Worm (Caenorhabditis elegans) whole organism, early embryonic: ENCODE data around the gene F42A9.11.

Experiments
- B0310.2 ChIP-seq: sonication (generic microtip); optimal IDR thresholded peaks from 2 replicates; lab custom pipeline; 2016; ENCODE audit warnings: mild to moderate bottlenecking, missing genetic modification characterization, missing compliant biosample characterization
- F13C5.2 ChIP-seq: sonication (generic microtip); optimal IDR thresholded peaks from 2 replicates; lab custom pipeline; 2017; ENCODE audit warnings: mild to moderate bottlenecking, missing genetic modification characterization, inconsistent platforms, missing compliant biosample characterization
- aly-1 ChIP-seq: sonication (generic microtip); optimal IDR thresholded peaks from 2 replicates; lab custom pipeline; 2016; ENCODE audit warnings: missing genetic modification characterization, missing compliant biosample characterization
- ama-1 ChIP-seq: fragments of 150-350 bp; optimal IDR thresholded peaks from 2 replicates; lab custom pipeline; 2014
- ceh-13 ChIP-seq: fragments of 200-800 bp; sonication (Bioruptor generic); optimal IDR thresholded peaks from 2 replicates; lab custom pipeline; 2018; ENCODE audit warnings: mild to moderate bottlenecking, missing genetic modification characterization, missing compliant biosample characterization
- ceh-36 ChIP-seq: sonication (generic microtip); optimal IDR thresholded peaks from 2 replicates; lab custom pipeline; 2016; ENCODE audit warnings: missing genetic modification characterization, inconsistent platforms, missing compliant biosample characterization
- ets-7 ChIP-seq: sonication (generic microtip); optimal IDR thresholded peaks from 2 replicates; lab custom pipeline; 2016; ENCODE audit warnings: missing genotype, missing genetic modification characterization, missing compliant biosample characterization
- flt-1 ChIP-seq: fragments of 200-800 bp; sonication (Bioruptor generic); IDR thresholded peaks from 2 replicates; pipeline ENCODE4 v1.3.6; 2022; ENCODE audit warnings: missing genetic modification characterization, missing compliant biosample characterization
- hmbx-1 ChIP-seq: sonication (generic microtip); optimal IDR thresholded peaks from 2 replicates; lab custom pipeline; 2016; ENCODE audit warnings: mild to moderate bottlenecking, missing genetic modification characterization, missing compliant biosample characterization
- hmg-4 ChIP-seq: fragments of 200-800 bp; sonication (Bioruptor generic); optimal IDR thresholded peaks from 2 replicates; lab custom pipeline; 2018; ENCODE audit warnings: mild to moderate bottlenecking, missing genetic modification characterization, missing compliant biosample characterization
- hnd-1 ChIP-seq: sonication (generic microtip); optimal IDR thresholded peaks from 2 replicates; lab custom pipeline; 2016; ENCODE audit warnings: missing genetic modification characterization, missing compliant biosample characterization
- pes-1 ChIP-seq: fragments of 200-800 bp; sonication (Bioruptor generic); IDR thresholded peaks from 2 replicates; pipeline ENCODE4 v1.3.6; 2022; ENCODE audit warnings: missing genetic modification reagents, missing genetic modification characterization, missing compliant biosample characterization
- scrt-1 ChIP-seq: fragments of 200-800 bp; sonication (Bioruptor generic); IDR thresholded peaks from 2 replicates; pipeline ENCODE4 v1.3.6; 2022; ENCODE audit warnings: missing genetic modification characterization, missing compliant biosample characterization
- sea-1 ChIP-seq: fragments of 200-800 bp; sonication (Bioruptor generic); conservative IDR thresholded peaks from 2 replicates; pipeline ENCODE4 v1.3.6; 2022; ENCODE audit warnings: missing genetic modification characterization, missing compliant biosample characterization
- tbx-11 ChIP-seq: fragments of 200-800 bp; sonication (Bioruptor generic); IDR thresholded peaks from 2 replicates; pipeline ENCODE4 v1.3.6; 2022; ENCODE audit warnings: missing genetic modification characterization, missing compliant biosample characterization
- tbx-37 ChIP-seq: fragments of 200-800 bp; sonication (Bioruptor generic); conservative IDR thresholded peaks from 2 replicates; pipeline ENCODE4 v1.3.6; 2022; ENCODE audit warnings: missing genetic modification reagents, missing genetic modification characterization, missing compliant biosample characterization
- tra-4 ChIP-seq: sonication (generic microtip); optimal IDR thresholded peaks from 2 replicates; lab custom pipeline; 2017; ENCODE audit warnings: missing genetic modification characterization, missing compliant biosample characterization

The F42A9.11 gene

DNA sequence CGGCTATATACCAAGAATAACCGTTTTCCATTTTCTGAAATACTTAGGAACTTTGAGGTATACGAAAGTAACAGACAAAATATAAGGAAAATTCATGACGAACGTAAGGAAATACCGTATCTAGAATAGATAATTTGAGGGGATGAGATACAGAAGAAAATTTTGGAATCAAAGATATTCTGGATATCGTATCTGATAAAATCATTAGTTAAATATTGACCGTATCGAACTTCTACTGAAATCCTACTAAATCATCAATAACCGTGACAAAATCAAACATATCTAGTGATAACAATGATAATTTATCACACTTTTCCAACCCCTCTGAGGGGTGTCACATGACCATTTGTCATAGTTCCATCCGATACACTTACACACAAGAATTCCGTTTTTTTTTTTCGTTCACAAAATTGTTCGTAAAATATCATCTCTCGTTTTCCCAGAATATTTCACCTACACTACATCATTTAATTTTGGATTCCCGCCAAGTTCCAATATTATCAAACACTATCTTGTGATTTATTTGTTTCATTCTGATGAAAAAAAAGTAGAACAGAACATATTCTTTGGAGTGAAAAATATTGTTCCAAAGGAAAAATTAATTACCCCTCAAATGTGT lies 26.6 kb upstream of the F42A9.11 start, which contains the start of gene Y59H11AR.4:
Gene Y59H11AR.4, minus strand, starts transcription at position 51 of the 619 bp plus-strand sequence.
- TF ChIP-seq tra-4 (no peak), sea-1 (GFP tag; lab: Robert Waterston, UW) (no peak), aly-1 (tag; lab: Kevin White, UChicago) (no peak), ama-1 (no peak), flt-1 (GFP tag; lab: Robert Waterston, UW) (no peak), scrt-1 (no peak)

DNA sequence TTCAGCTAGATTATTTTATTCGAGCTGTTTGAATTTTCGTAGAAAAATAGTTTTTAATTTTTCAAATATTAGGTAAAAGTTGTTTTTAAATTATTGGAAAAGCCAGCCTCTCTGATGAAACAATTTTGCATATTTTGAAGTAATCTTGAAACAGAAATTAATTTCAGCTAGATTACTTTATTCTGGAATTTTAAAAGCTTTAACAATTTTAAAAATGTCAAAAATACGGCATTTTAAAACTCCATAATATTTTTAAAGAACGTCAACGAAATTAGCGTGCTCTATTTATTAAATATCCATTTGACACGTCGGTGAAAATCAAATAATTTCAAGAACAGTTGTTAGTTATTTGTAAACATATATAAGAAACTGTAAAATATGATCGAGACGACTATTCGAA lies 24.6 kb upstream of the F42A9.11 start, which contains the start of gene Y59H11AR.10:
Gene Y59H11AR.10, plus strand, starts transcription at position 301 of the 400 bp plus-strand sequence.
- TF ChIP-seq B0310.2 (tag; lab: Kevin White, UChicago) (no peak), tbx-37 (no peak), ceh-13 (no peak), ama-1 (no peak), hmbx-1 (tag; lab: Kevin White, UChicago) (no peak), flt-1 (GFP tag; lab: Robert Waterston, UW) (no peak), hmg-4 (GFP tag; lab: Kevin White, UChicago) (no peak), tra-4 (no peak), aly-1 (tag; lab: Kevin White, UChicago) (no peak), ceh-36 (tag; lab: Kevin White, UChicago) (no peak), ets-7 (tag; lab: Kevin White, UChicago) (no peak), scrt-1 (no peak), sea-1 (GFP tag; lab: Robert Waterston, UW) (no peak), hnd-1 (tag; lab: Kevin White, UChicago) (no peak), tbx-11 (GFP tag; lab: Robert Waterston, UW) (no peak), F13C5.2 (no peak), pes-1 (no peak)

DNA sequence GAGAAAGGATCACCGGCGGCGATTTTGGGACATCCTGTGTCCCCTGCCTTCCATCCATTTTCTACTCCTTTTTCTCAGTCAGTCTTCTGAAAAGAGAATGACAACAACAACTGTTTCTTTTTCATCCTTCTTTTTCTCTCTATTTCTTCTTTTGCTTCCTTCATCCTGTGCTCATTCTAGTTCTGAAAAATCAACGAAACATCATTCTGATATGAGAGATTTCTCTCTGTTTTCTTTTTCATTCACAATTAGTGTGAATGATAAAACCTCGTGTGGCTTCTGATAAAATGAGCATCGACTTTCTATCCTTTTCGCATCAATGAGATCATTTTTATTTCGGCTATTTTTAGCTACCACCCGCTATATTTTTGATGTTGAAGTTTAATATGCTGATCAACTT lies 22.2 kb upstream of the F42A9.11 start:
- TF ChIP-seq B0310.2 (tag; lab: Kevin White, UChicago) (no peak), ets-7 (tag; lab: Kevin White, UChicago) (no peak), scrt-1 (no peak), hnd-1 (tag; lab: Kevin White, UChicago) (no peak), hmbx-1 (tag; lab: Kevin White, UChicago) (no peak), ama-1 (no peak), tbx-11 (GFP tag; lab: Robert Waterston, UW) (no peak), ceh-13 (no peak), ceh-36 (tag; lab: Kevin White, UChicago) (no peak), sea-1 (GFP tag; lab: Robert Waterston, UW) (no peak), tbx-37 (no peak), hmg-4 (GFP tag; lab: Kevin White, UChicago) (no peak), aly-1 (tag; lab: Kevin White, UChicago) (no peak), F13C5.2 (no peak), pes-1 (no peak)

DNA sequence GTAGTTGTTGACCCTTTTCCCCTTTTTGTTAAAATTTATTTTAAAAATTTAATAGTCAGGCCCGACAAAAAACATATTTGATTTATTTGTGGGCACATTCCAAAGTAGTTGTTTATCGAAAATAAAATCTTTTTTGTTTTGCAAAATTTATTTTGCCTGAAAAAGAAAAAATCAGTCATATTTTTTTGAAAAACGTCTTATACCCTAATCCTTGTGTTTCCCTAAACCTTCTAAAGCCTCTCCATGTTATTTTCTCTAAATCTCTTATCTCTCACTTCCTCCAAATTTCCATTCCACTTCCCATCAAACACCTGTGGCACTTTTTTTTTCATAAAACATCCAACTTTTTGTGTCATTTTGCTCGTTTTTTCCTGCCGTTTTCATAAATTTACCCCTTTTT lies 19.2 kb upstream of the F42A9.11 start:
- TF ChIP-seq F13C5.2 (no peak), pes-1 (no peak), ets-7 (tag; lab: Kevin White, UChicago) (no peak), aly-1 (tag; lab: Kevin White, UChicago) (no peak), ceh-13 (no peak), tra-4 (no peak), B0310.2 (tag; lab: Kevin White, UChicago) (no peak), flt-1 (GFP tag; lab: Robert Waterston, UW) (no peak), sea-1 (GFP tag; lab: Robert Waterston, UW) (no peak), hmg-4 (GFP tag; lab: Kevin White, UChicago) (no peak), ceh-36 (tag; lab: Kevin White, UChicago) (no peak), ama-1 (no peak), tbx-11 (GFP tag; lab: Robert Waterston, UW) (no peak)

DNA sequence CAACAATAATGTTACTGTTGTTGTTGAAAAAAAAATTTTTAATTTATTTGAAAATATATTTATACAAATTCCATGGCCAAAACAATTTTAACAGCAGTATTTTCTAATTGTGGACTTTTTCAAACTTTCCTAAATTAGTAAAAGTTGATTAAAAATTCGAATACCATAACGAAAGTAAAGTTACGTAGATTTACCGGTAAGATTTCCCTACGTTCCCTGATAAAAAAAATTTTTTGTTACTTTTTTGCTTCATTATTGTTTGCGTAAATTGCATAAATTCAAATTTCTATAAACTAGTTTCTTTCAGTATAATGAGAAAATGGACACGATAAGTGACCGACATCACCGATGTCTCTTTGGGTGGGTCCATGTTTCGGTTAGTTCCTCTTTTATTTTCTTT lies 18.5 kb upstream of the F42A9.11 start, which contains the start of gene F42A9.6:
Gene F42A9.6, plus strand, starts transcription at position 301 of the 400 bp plus-strand sequence.
- no peak for TF ChIP-seq ama-1
- no peak for TF ChIP-seq aly-1 (tag; lab: Kevin White, UChicago)
- no peak for TF ChIP-seq tra-4
- no peak for TF ChIP-seq pes-1
- no peak for TF ChIP-seq ceh-36 (tag; lab: Kevin White, UChicago)
- TF ChIP-seq tbx-37: no peak
- TF ChIP-seq flt-1 (GFP tag; lab: Robert Waterston, UW): no peak
- TF ChIP-seq hnd-1 (tag; lab: Kevin White, UChicago): no peak
- no peak for TF ChIP-seq F13C5.2
- TF ChIP-seq hmg-4 (GFP tag; lab: Kevin White, UChicago): no peak
- TF ChIP-seq hmbx-1 (tag; lab: Kevin White, UChicago): no peak
- no peak for TF ChIP-seq tbx-11 (GFP tag; lab: Robert Waterston, UW)
- TF ChIP-seq sea-1 (GFP tag; lab: Robert Waterston, UW): no peak
- no peak for TF ChIP-seq scrt-1

DNA sequence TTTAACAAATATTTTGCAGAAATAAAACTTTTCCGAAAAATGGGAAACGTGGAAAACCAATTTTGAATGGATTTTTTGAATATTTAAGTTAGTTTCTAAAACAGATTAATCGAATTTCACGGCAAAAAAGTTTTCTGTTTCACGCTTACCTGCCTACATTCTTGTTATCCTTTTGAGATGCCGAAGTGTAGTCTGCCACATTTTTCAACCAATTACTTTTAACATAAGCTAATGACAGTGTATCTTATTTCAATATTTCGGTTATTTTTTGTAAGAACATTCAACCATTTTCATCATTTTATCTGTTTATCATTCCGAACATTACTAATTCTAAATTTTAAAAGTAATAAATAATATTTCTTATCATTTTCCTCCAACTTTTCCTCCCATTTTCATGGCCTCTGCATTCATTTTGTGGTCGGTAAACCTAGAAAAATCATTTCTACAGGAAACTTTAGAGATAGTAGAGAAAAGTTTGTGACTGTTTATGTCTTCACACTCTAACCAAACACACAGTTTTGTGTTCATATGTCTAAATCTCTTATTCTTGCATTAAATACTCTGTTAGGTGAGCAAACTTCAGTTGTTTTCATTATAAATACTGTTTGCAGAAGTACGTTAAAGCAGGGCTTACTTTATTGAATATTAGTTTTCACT lies 15.4 kb upstream of the F42A9.11 start, which contains the start of the genes F42A9.17 and cyp-33E2:
Gene F42A9.17, minus strand, starts transcription at position 51 of the 657 bp plus-strand sequence.
Gene cyp-33E2, plus strand, starts transcription at position 449 of the 657 bp plus-strand sequence.
- TF ChIP-seq hmg-4 (GFP tag; lab: Kevin White, UChicago) (no peak), ets-7 (tag; lab: Kevin White, UChicago) (no peak), aly-1 (tag; lab: Kevin White, UChicago) (no peak), ceh-36 (tag; lab: Kevin White, UChicago) (no peak), scrt-1 (no peak), tbx-11 (GFP tag; lab: Robert Waterston, UW) (no peak), ama-1 (no peak), B0310.2 (tag; lab: Kevin White, UChicago) (no peak), ceh-13 (no peak), sea-1 (GFP tag; lab: Robert Waterston, UW) (no peak), hmbx-1 (tag; lab: Kevin White, UChicago) (no peak), F13C5.2 (no peak), pes-1 (no peak), flt-1 (GFP tag; lab: Robert Waterston, UW) (no peak), tbx-37 (no peak)

DNA sequence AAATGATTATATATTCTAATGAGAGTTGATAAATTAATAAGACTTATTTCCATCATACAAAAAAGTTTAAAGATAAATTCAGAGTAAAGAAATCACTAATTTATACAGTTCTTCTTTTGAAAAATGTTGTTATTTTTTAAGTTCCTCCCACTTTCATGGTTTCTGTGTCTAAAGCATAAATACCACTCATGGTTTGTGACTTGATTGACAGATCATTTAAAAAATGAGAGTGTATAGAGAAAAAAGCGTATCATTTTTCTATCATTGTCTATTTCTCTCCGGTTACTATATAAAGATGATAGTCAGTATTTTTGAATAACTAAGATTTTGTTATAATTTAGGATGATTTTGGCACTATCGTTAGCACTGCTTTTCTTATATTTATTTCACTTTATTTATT lies 12.8 kb upstream of the F42A9.11 start, which contains the start of gene cyp-33E3:
Gene cyp-33E3, plus strand, starts transcription at position 316 of the 400 bp plus-strand sequence.
- TF ChIP-seq tbx-37: no peak
- no peak for TF ChIP-seq hnd-1 (tag; lab: Kevin White, UChicago)
- TF ChIP-seq F13C5.2: no peak
- no peak for TF ChIP-seq pes-1
- no peak for TF ChIP-seq ets-7 (tag; lab: Kevin White, UChicago)
- no peak for TF ChIP-seq tra-4
- TF ChIP-seq flt-1 (GFP tag; lab: Robert Waterston, UW): no peak
- no peak for TF ChIP-seq B0310.2 (tag; lab: Kevin White, UChicago)
- no peak for TF ChIP-seq sea-1 (GFP tag; lab: Robert Waterston, UW)
- no peak for TF ChIP-seq ama-1
- no peak for TF ChIP-seq hmbx-1 (tag; lab: Kevin White, UChicago)
- no peak for TF ChIP-seq aly-1 (tag; lab: Kevin White, UChicago)
- no peak for TF ChIP-seq scrt-1
- no peak for TF ChIP-seq tbx-11 (GFP tag; lab: Robert Waterston, UW)
- TF ChIP-seq ceh-36 (tag; lab: Kevin White, UChicago): no peak
